Fruit fly (Drosophila melanogaster): ENCODE results near the gene Gk2.

Gene Gk2

DNA sequence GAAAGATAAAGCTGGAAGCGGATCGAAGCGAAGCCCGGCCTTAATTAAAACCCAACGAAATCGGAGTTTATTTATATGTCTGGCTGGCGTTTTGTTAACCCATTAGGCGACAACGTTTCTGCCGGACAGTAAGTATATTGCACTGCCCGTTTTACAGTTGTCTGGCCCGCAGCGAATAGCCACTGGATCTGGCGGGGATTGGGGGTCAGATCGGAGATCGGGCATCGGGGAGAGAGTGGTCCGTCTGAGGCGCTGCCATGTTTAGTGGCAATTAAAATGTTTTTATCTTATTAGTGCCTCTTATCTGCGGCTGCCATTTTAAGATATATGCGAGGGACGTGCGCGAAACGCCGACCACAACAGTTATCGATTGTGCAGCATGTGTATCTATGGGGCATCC lies 29.0 kb upstream of the Gk2 start:
- TF ChIP-seq Mio (GFP tag; optimal IDR thresholded peaks at IDR 0.05) = no peak
- no peak for TF ChIP-seq HLH106 (tag; optimal IDR thresholded peaks at IDR 0.05)
- no peak for TF ChIP-seq foxo (GFP tag; optimal IDR thresholded peaks at IDR 0.05)
- no peak for TF ChIP-seq tai (GFP tag; optimal IDR thresholded peaks at IDR 0.05)
- no peak for TF ChIP-seq lola (GFP tag; optimal IDR thresholded peaks at IDR 0.05)
- TF ChIP-seq br (GFP tag; optimal IDR thresholded peaks at IDR 0.05) = no peak
- no peak for TF ChIP-seq Vsx2 (GFP tag; optimal IDR thresholded peaks at IDR 0.05; ENCODE audit: partially characterized antibody)
- TF ChIP-seq CrebA (GFP tag; optimal IDR thresholded peaks at IDR 0.05; ENCODE audit: borderline replicate concordance) = no peak
- TF ChIP-seq CG32264 (GFP tag; optimal IDR thresholded peaks at IDR 0.05) = no peak
- TF ChIP-seq pan (optimal IDR thresholded peaks at IDR 0.05) = no peak
- no peak for TF ChIP-seq sage (GFP tag; optimal IDR thresholded peaks at IDR 0.05)
- no peak for TF ChIP-seq Hnf4 (GFP tag; optimal IDR thresholded peaks at IDR 0.05)

DNA sequence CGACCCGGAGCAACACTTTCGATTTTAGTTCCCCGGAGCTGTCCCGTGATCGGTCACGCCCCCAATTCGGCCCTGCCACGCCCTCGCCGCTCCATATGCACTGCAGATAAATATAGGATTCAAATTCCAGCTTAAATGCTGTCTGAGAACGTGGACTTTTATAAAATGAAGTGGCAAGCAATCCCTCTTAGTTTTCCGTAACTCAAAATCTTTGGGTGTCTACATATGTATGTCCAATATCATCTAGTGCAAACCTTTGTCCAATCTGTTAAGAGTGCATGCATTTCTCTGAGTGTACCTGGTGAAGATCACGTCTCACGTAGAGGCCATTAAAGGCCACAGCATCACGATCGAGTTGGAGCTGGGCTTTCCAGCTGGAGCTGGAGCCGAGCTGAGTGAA lies 27.6 kb upstream of the Gk2 start:
- no peak for TF ChIP-seq sv (GFP tag; optimal IDR thresholded peaks at IDR 0.05)
- no peak for TF ChIP-seq dl (GFP tag; optimal IDR thresholded peaks at IDR 0.05; ENCODE audit: insufficient read depth in 1 of 2, partially characterized antibody in 2 of 2)
- peak; percentile 13 for TF ChIP-seq woc (GFP tag; optimal IDR thresholded peaks at IDR 0.05)
- TF ChIP-seq Vsx2 (GFP tag; optimal IDR thresholded peaks at IDR 0.05; ENCODE audit: partially characterized antibody) = no peak
- TF ChIP-seq br (GFP tag; optimal IDR thresholded peaks at IDR 0.05) = peak; percentile 22
- no peak for TF ChIP-seq pan (optimal IDR thresholded peaks at IDR 0.05)
- no peak for TF ChIP-seq Hnf4 (GFP tag; optimal IDR thresholded peaks at IDR 0.05)
- no peak for TF ChIP-seq Hr78 (GFP tag; optimal IDR thresholded peaks at IDR 0.05)
- TF ChIP-seq CrebA (GFP tag; optimal IDR thresholded peaks at IDR 0.05; ENCODE audit: borderline replicate concordance) = no peak
- TF ChIP-seq CG9705 (GFP tag; optimal IDR thresholded peaks at IDR 0.05) = no peak
- no peak for TF ChIP-seq Dif (GFP tag; optimal IDR thresholded peaks at IDR 0.05; ENCODE audit: partially characterized antibody)
- no peak for TF ChIP-seq CG32264 (GFP tag; optimal IDR thresholded peaks at IDR 0.05)
- no peak for TF ChIP-seq N (GFP tag; optimal IDR thresholded peaks at IDR 0.05)
- TF ChIP-seq brk (GFP tag; optimal IDR thresholded peaks at IDR 0.05) = no peak
- TF ChIP-seq ey (GFP tag; optimal IDR thresholded peaks at IDR 0.05) = peak; percentile 45
- TF ChIP-seq Hr83 (GFP tag; optimal IDR thresholded peaks at IDR 0.05; ENCODE audit: poor library complexity, severe bottlenecking) = no peak
- no peak for TF ChIP-seq Jra (GFP tag; optimal IDR thresholded peaks at IDR 0.05)
- TF ChIP-seq Abd-B (GFP tag; optimal IDR thresholded peaks at IDR 0.05) = no peak
- TF ChIP-seq dmrt93B (GFP tag; optimal IDR thresholded peaks at IDR 0.05) = no peak
- TF ChIP-seq lola (GFP tag; optimal IDR thresholded peaks at IDR 0.05) = no peak
- TF ChIP-seq dsf (GFP tag; optimal IDR thresholded peaks at IDR 0.05; ENCODE audit: borderline replicate concordance) = no peak
- no peak for TF ChIP-seq psq (GFP tag; optimal IDR thresholded peaks at IDR 0.05)
- TF ChIP-seq Sp1 (GFP tag; optimal IDR thresholded peaks at IDR 0.05) = peak; percentile 2
- no peak for TF ChIP-seq usp (GFP tag; optimal IDR thresholded peaks at IDR 0.05)
- TF ChIP-seq sage (GFP tag; optimal IDR thresholded peaks at IDR 0.05) = no peak
- no peak for TF ChIP-seq jim (GFP tag; optimal IDR thresholded peaks at IDR 0.05)
- peak; percentile 10 for TF ChIP-seq OdsH (GFP tag; optimal IDR thresholded peaks at IDR 0.05)
- TF ChIP-seq tai (GFP tag; optimal IDR thresholded peaks at IDR 0.05) = no peak
- TF ChIP-seq foxo (GFP tag; optimal IDR thresholded peaks at IDR 0.05) = peak in 1 of 2 experiments; percentile 25
- no peak for TF ChIP-seq Mio (GFP tag; optimal IDR thresholded peaks at IDR 0.05)
- peak; percentile 50 for TF ChIP-seq fru (GFP tag; optimal IDR thresholded peaks at IDR 0.05)
- peak; percentile 29 for TF ChIP-seq HLH106 (tag; optimal IDR thresholded peaks at IDR 0.05)
- peak; percentile 52 for TF ChIP-seq h (GFP tag; optimal IDR thresholded peaks at IDR 0.05)
- TF ChIP-seq Rel (GFP tag; optimal IDR thresholded peaks at IDR 0.05) = no peak
- no peak for TF ChIP-seq Rel (tag; optimal IDR thresholded peaks at IDR 0.05)
- TF ChIP-seq Dfd (GFP tag; optimal IDR thresholded peaks at IDR 0.05) = no peak
- TF ChIP-seq rgr (GFP tag; optimal IDR thresholded peaks at IDR 0.05) = peak; percentile 24
- no peak for TF ChIP-seq GATAd (GFP tag; optimal IDR thresholded peaks at IDR 0.05)
- no peak for TF ChIP-seq Myc (optimal IDR thresholded peaks at IDR 0.05)

- TF ChIP-seq Dfd (GFP tag; optimal IDR thresholded peaks at IDR 0.05) (no peak), Sp1 (GFP tag; optimal IDR thresholded peaks at IDR 0.05) (no peak), Mio (GFP tag; optimal IDR thresholded peaks at IDR 0.05) (no peak), ey (GFP tag; optimal IDR thresholded peaks at IDR 0.05) (no peak), brk (GFP tag; optimal IDR thresholded peaks at IDR 0.05) (no peak), pan (optimal IDR thresholded peaks at IDR 0.05) (no peak), jim (GFP tag; optimal IDR thresholded peaks at IDR 0.05) (no peak), rgr (GFP tag; optimal IDR thresholded peaks at IDR 0.05) (no peak), sage (GFP tag; optimal IDR thresholded peaks at IDR 0.05) (no peak), lola (GFP tag; optimal IDR thresholded peaks at IDR 0.05) (no peak), h (GFP tag; optimal IDR thresholded peaks at IDR 0.05) (no peak), Myc (optimal IDR thresholded peaks at IDR 0.05) (no peak), Hnf4 (GFP tag; optimal IDR thresholded peaks at IDR 0.05) (no peak), dl (GFP tag; optimal IDR thresholded peaks at IDR 0.05; ENCODE audit: insufficient read depth in 1 of 2, partially characterized antibody in 2 of 2) (no peak), dsf (GFP tag; optimal IDR thresholded peaks at IDR 0.05; ENCODE audit: borderline replicate concordance) (no peak)
Observed at dm6 chr3L:1711218-1711617, 27.0 kb upstream of the Gk2 start.

All from whole organism, wandering third instar larva.